Fruit fly (Drosophila melanogaster) whole organism, embryonic: ENCODE data around the gene Lgr1.

Experiments used
- ATbp ChIP-seq: fragments of 200-800 bp; sonication (Bioruptor generic); optimal IDR thresholded peaks from 2 replicates; lab custom pipeline; 2017; ENCODE audit warnings: missing biosample characterization, mild to moderate bottlenecking, missing genetic modification characterization, missing genetic modification reagents
- BEAF-32 ChIP-seq: fragments of 200-800 bp; sonication (Bioruptor generic); optimal IDR thresholded peaks from 3 replicates; lab custom pipeline; 2017; ENCODE audit warnings: missing biosample characterization, missing genetic modification characterization, mild to moderate bottlenecking, moderate library complexity, missing genetic modification reagents
- CG10267 ChIP-seq: fragments of 200-800 bp; sonication (Bioruptor generic); optimal IDR thresholded peaks from 2 replicates; lab custom pipeline; 2018; ENCODE audit warnings: missing biosample characterization, mild to moderate bottlenecking, missing genetic modification characterization, moderate library complexity
- CG10366 ChIP-seq: fragments of 200-800 bp; sonication (Bioruptor generic); IDR thresholded peaks from 2 replicates; pipeline ENCODE4 v1.3.6; 2022; ENCODE audit warnings: missing biosample characterization, missing genetic modification characterization
- CG11093 ChIP-seq: fragments of 200-800 bp; sonication (Bioruptor generic); IDR thresholded peaks from 3 replicates; pipeline ENCODE4 v1.3.6; 2022; ENCODE audit warnings: missing biosample characterization, missing genetic modification characterization
- CG11456 ChIP-seq: fragments of 200-800 bp; sonication (Bioruptor generic); IDR thresholded peaks from 3 replicates; pipeline ENCODE4 v1.3.6; 2022; ENCODE audit warnings: missing biosample characterization, missing genetic modification characterization
- CG13424 ChIP-seq: fragments of 200-800 bp; sonication (Bioruptor generic); optimal IDR thresholded peaks from 2 replicates; lab custom pipeline; 2019; ENCODE audit warnings: missing biosample characterization, mild to moderate bottlenecking, missing genetic modification characterization, moderate library complexity
- CG15601 ChIP-seq: fragments of 200-800 bp; sonication (Bioruptor generic); optimal IDR thresholded peaks from 3 replicates; lab custom pipeline; 2019; ENCODE audit warnings: missing biosample characterization, mild to moderate bottlenecking, missing genetic modification characterization, moderate library complexity
- CG17328 ChIP-seq: fragments of 200-800 bp; sonication (Bioruptor generic); IDR thresholded peaks from 2 replicates; pipeline ENCODE4 v1.3.6; 2022; ENCODE audit warnings: missing biosample characterization, missing genetic modification characterization
- CG17802 ChIP-seq: fragments of 200-800 bp; sonication (Bioruptor generic); optimal IDR thresholded peaks from 2 replicates; lab custom pipeline; 2018; ENCODE audit warnings: missing biosample characterization, mild to moderate bottlenecking, missing genetic modification characterization, moderate library complexity
- CG18262 ChIP-seq: fragments of 200-800 bp; optimal IDR thresholded peaks from 3 replicates; lab custom pipeline; 2019; ENCODE audit warnings: missing biosample characterization, mild to moderate bottlenecking, missing genetic modification characterization, moderate library complexity
- CG18476 ChIP-seq: fragments of 200-800 bp; sonication (Bioruptor generic); optimal IDR thresholded peaks from 2 replicates; lab custom pipeline; 2016; ENCODE audit warnings: missing biosample characterization, mild to moderate bottlenecking, missing genetic modification characterization
- CG30431 ChIP-seq: fragments of 200-800 bp; sonication (Bioruptor generic); optimal IDR thresholded peaks from 2 replicates; lab custom pipeline; 2017; ENCODE audit warnings: missing biosample characterization, missing genetic modification characterization
- CG42726 ChIP-seq: fragments of 200-800 bp; sonication (Bioruptor generic); IDR thresholded peaks from 2 replicates; pipeline ENCODE4 v1.3.6; 2022; ENCODE audit warnings: missing biosample characterization, missing genetic modification characterization; ENCODE audit not compliant: partially characterized antibody
- CG6765 ChIP-seq: fragments of 200-800 bp; sonication (Bioruptor generic); optimal IDR thresholded peaks from 3 replicates; lab custom pipeline; 2017; ENCODE audit warnings: missing biosample characterization, mild to moderate bottlenecking, missing genetic modification characterization
- CG6813 ChIP-seq: fragments of 200-800 bp; sonication (Bioruptor generic); optimal IDR thresholded peaks from 2 replicates; lab custom pipeline; 2017; ENCODE audit warnings: missing biosample characterization, missing genetic modification characterization, mild to moderate bottlenecking, moderate library complexity, missing genetic modification reagents
- CG7372 ChIP-seq: fragments of 200-800 bp; sonication (Bioruptor generic); IDR thresholded peaks from 2 replicates; pipeline ENCODE4 v1.3.6; 2022; ENCODE audit warnings: missing biosample characterization, missing genetic modification characterization
- CG7556 ChIP-seq: fragments of 200-800 bp; sonication (Bioruptor generic); optimal IDR thresholded peaks from 2 replicates; lab custom pipeline; 2017; ENCODE audit warnings: missing biosample characterization, mild to moderate bottlenecking, missing genetic modification characterization
- CG7745 ChIP-seq: fragments of 200-800 bp; sonication (Bioruptor generic); optimal IDR thresholded peaks from 2 replicates; lab custom pipeline; 2018; ENCODE audit warnings: missing biosample characterization, mild to moderate bottlenecking, missing genetic modification characterization, moderate library complexity
- CG8944 ChIP-seq: fragments of 200-800 bp; sonication (Bioruptor generic); optimal IDR thresholded peaks from 3 replicates; lab custom pipeline; 2016; ENCODE audit warnings: missing biosample characterization, missing genetic modification characterization
- CG9215 ChIP-seq: fragments of 200-800 bp; sonication (Bioruptor generic); IDR thresholded peaks from 2 replicates; pipeline ENCODE4 v1.3.6; 2022; ENCODE audit warnings: missing biosample characterization, missing genetic modification characterization
- CG9609 ChIP-seq: fragments of 200-800 bp; sonication (Bioruptor generic); optimal IDR thresholded peaks from 3 replicates; lab custom pipeline; 2016; ENCODE audit warnings: missing biosample characterization, missing genetic modification characterization
- CG9876 ChIP-seq: fragments of 200-800 bp; sonication (Bioruptor generic); optimal IDR thresholded peaks from 2 replicates; lab custom pipeline; 2016; ENCODE audit warnings: missing biosample characterization, missing genetic modification characterization
- CG9932 ChIP-seq: fragments of 200-800 bp; sonication (Bioruptor generic); IDR thresholded peaks from 2 replicates; pipeline ENCODE4 v1.3.6; 2022; ENCODE audit warnings: missing biosample characterization, missing genetic modification characterization
- D ChIP-seq, 2 experiments: fragments of 200-800 bp in 1 of 2; fragments of >200 bp in 1 of 2; sonication (Bioruptor generic) in 1 of 2; optimal IDR thresholded peaks; 2 replicates in 1 of 2; 3 replicates in 1 of 2; lab custom pipeline; 2017; ENCODE audit warnings: mild to moderate bottlenecking in 1 of 2, missing biosample characterization in 1 of 2, missing genetic modification characterization in 1 of 2, missing genetic modification reagents in 1 of 2
- Eip74EF ChIP-seq, 2 experiments: fragments of 200-800 bp in 1 of 2; fragments of >200 bp in 1 of 2; sonication (Bioruptor generic) in 1 of 2; optimal IDR thresholded peaks; 2 replicates each; lab custom pipeline; 2017 to 2019; ENCODE audit warnings: missing biosample characterization in 2 of 2, missing genetic modification characterization in 2 of 2, mild to moderate bottlenecking in 1 of 2, moderate library complexity in 1 of 2
- Ets97D ChIP-seq: fragments of 200-800 bp; sonication (Bioruptor generic); optimal IDR thresholded peaks from 3 replicates; lab custom pipeline; 2016; ENCODE audit warnings: missing biosample characterization, missing genetic modification characterization
- Gsc ChIP-seq: fragments of 200-800 bp; sonication (Bioruptor generic); IDR thresholded peaks from 2 replicates; pipeline ENCODE4 v1.3.6; 2022; ENCODE audit warnings: missing biosample characterization, missing genetic modification characterization
- H2.0 ChIP-seq: fragments of 200-800 bp; sonication (Bioruptor generic); IDR thresholded peaks from 2 replicates; pipeline ENCODE4 v1.3.6; 2022; ENCODE audit warnings: missing biosample characterization, missing genetic modification characterization
- Hey ChIP-seq: fragments of 200-800 bp; sonication (Bioruptor generic); optimal IDR thresholded peaks from 3 replicates; lab custom pipeline; 2018; ENCODE audit warnings: missing biosample characterization, mild to moderate bottlenecking, missing genetic modification characterization
- Hmx ChIP-seq: fragments of 200-800 bp; sonication (Bioruptor generic); optimal IDR thresholded peaks from 2 replicates; lab custom pipeline; 2016; ENCODE audit warnings: missing biosample characterization, missing genetic modification characterization
- Kr ChIP-seq: fragments of 200-800 bp; sonication (Bioruptor generic); optimal IDR thresholded peaks from 2 replicates; lab custom pipeline; 2017; ENCODE audit warnings: missing biosample characterization, mild to moderate bottlenecking, missing genetic modification characterization
- MESR4 ChIP-seq: fragments of 200-800 bp; sonication (Bioruptor generic); optimal IDR thresholded peaks from 2 replicates; lab custom pipeline; 2018; ENCODE audit warnings: missing biosample characterization, mild to moderate bottlenecking, missing genetic modification characterization, moderate library complexity
- Meics ChIP-seq: fragments of 200-800 bp; sonication (Bioruptor generic); optimal IDR thresholded peaks from 2 replicates; lab custom pipeline; 2017; ENCODE audit warnings: missing biosample characterization, mild to moderate bottlenecking, missing genetic modification characterization
- NC2α ChIP-seq: fragments of 200-800 bp; sonication (Bioruptor generic); optimal IDR thresholded peaks from 2 replicates; lab custom pipeline; 2016; ENCODE audit warnings: missing biosample characterization, missing genetic modification characterization
- Nf-YC ChIP-seq: fragments of 200-800 bp; optimal IDR thresholded peaks from 3 replicates; lab custom pipeline; 2019; ENCODE audit warnings: missing biosample characterization, mild to moderate bottlenecking, missing genetic modification characterization, moderate library complexity
- Ravus ChIP-seq: fragments of 200-800 bp; sonication (Bioruptor generic); IDR thresholded peaks from 2 replicates; pipeline ENCODE4 v1.3.6; 2022; ENCODE audit warnings: missing biosample characterization, missing genetic modification characterization
- Rfx ChIP-seq: fragments of 200-800 bp; sonication (Bioruptor generic); IDR thresholded peaks from 2 replicates; pipeline ENCODE4 v1.3.6; 2022; ENCODE audit warnings: missing biosample characterization, missing genetic modification characterization
- Sox100B ChIP-seq: fragments of 200-800 bp; sonication (Bioruptor generic); optimal IDR thresholded peaks from 3 replicates; lab custom pipeline; 2018; ENCODE audit warnings: missing biosample characterization, mild to moderate bottlenecking, missing genetic modification characterization
- danr ChIP-seq: fragments of 200-800 bp; sonication (Bioruptor generic); IDR thresholded peaks from 2 replicates; pipeline ENCODE4 v1.3.6; 2022; ENCODE audit warnings: missing biosample characterization, missing genetic modification characterization
- dmrt11E ChIP-seq: fragments of 200-800 bp; sonication (Bioruptor generic); optimal IDR thresholded peaks from 3 replicates; lab custom pipeline; 2018; ENCODE audit warnings: missing biosample characterization, mild to moderate bottlenecking, missing genetic modification characterization, moderate library complexity
- gcm2 ChIP-seq: fragments of 200-800 bp; sonication (Bioruptor generic); optimal IDR thresholded peaks from 2 replicates; lab custom pipeline; 2016; ENCODE audit warnings: missing biosample characterization, missing genetic modification characterization
- hkb ChIP-seq, 2 experiments: fragments of 200-800 bp in 1 of 2; fragments of >200 bp in 1 of 2; sonication (Bioruptor generic) in 1 of 2; IDR thresholded peaks in 1 of 2; optimal IDR thresholded peaks in 1 of 2; 2 replicates each; pipeline versions ENCODE4 v1.3.6 to Lab custom; 2017 to 2022; ENCODE audit warnings: missing biosample characterization in 1 of 2, missing genetic modification characterization in 1 of 2
- org-1 ChIP-seq: fragments of 200-800 bp; sonication (Bioruptor generic); optimal IDR thresholded peaks from 2 replicates; lab custom pipeline; 2017; ENCODE audit warnings: missing biosample characterization, missing genetic modification characterization
- pb ChIP-seq: fragments of 200-800 bp; sonication (Bioruptor generic); optimal IDR thresholded peaks from 3 replicates; lab custom pipeline; 2016; ENCODE audit warnings: missing biosample characterization, missing genetic modification characterization
- prd ChIP-seq, 3 experiments: fragments of >200 bp in 2 of 3; fragments of 200-800 bp in 1 of 3; sonication (Bioruptor generic) in 1 of 3; optimal IDR thresholded peaks in 2 of 3; IDR thresholded peaks in 1 of 3; 2 replicates in 2 of 3; 3 replicates in 1 of 3; pipeline versions ENCODE4 v1.3.6 to Lab custom; 2017 to 2022; ENCODE audit warnings: missing biosample characterization in 1 of 3, missing genetic modification characterization in 1 of 3
- stwl ChIP-seq: fragments of 200-800 bp; sonication (Bioruptor generic); optimal IDR thresholded peaks from 3 replicates; lab custom pipeline; 2018; ENCODE audit warnings: missing biosample characterization, mild to moderate bottlenecking, missing genetic modification characterization, moderate library complexity
- tio ChIP-seq: fragments of 200-800 bp; sonication (Bioruptor generic); optimal IDR thresholded peaks from 2 replicates; lab custom pipeline; 2017; ENCODE audit warnings: missing biosample characterization, missing genetic modification characterization, inconsistent platforms
- wor ChIP-seq: fragments of 200-800 bp; sonication (Bioruptor generic); IDR thresholded peaks from 2 replicates; pipeline ENCODE4 v1.3.6; 2022; ENCODE audit warnings: missing biosample characterization, missing genetic modification characterization
- yki ChIP-seq: fragments of >200 bp; optimal IDR thresholded peaks from 3 replicates; lab custom pipeline; 2018

Gene Lgr1

dm6 chr3R:17733261-17733660 is 7.7 kb downstream of the Lgr1 start, which contains the start of gene CG14321 (continued):
- TF ChIP-seq hkb (optimal IDR thresholded peaks at IDR 0.05; lab: Kevin White, UChicago) = no peak
- no peak for TF ChIP-seq hkb (GFP tag; IDR thresholded peaks at IDR 0.05; lab: Robert Waterston, UW)
- TF ChIP-seq CG10366 (GFP tag; lab: Robert Waterston, UW) = no peak
- TF ChIP-seq Nf-YC = no peak
- TF ChIP-seq CG15601 (tag; lab: Kevin White, UChicago) = no peak
- TF ChIP-seq CG17328 (GFP tag; lab: Robert Waterston, UW) = no peak
- no peak for TF ChIP-seq dmrt11E
- no peak for TF ChIP-seq Gsc (GFP tag; lab: Robert Waterston, UW)
- no peak for TF ChIP-seq CG10267
- no peak for TF ChIP-seq Eip74EF (GFP tag; optimal IDR thresholded peaks at IDR 0.05; lab: Kevin White, UChicago)
- peak; percentile 19 for TF ChIP-seq BEAF-32 (GFP tag; lab: Kevin White, UChicago)
- no peak for TF ChIP-seq Meics (GFP tag; lab: Kevin White, UChicago)
- no peak for TF ChIP-seq org-1 (GFP tag; lab: Kevin White, UChicago)
- TF ChIP-seq CG6813 (GFP tag; lab: Kevin White, UChicago) = no peak
- no peak for TF ChIP-seq danr (GFP tag; lab: Robert Waterston, UW)
- no peak for TF ChIP-seq Sox100B (GFP tag; lab: Kevin White, UChicago)
- no peak for TF ChIP-seq gcm2 (GFP tag; lab: Kevin White, UChicago)
- TF ChIP-seq CG9609 = no peak
- no peak for TF ChIP-seq tio
- no peak for TF ChIP-seq wor
- no peak for TF ChIP-seq CG7556 (GFP tag; lab: Kevin White, UChicago)
- no peak for TF ChIP-seq yki (lab: Kevin White, UChicago)
- no peak for TF ChIP-seq Hmx (GFP tag; lab: Kevin White, UChicago)
- TF ChIP-seq NC2α = no peak
- TF ChIP-seq D (optimal IDR thresholded peaks at IDR 0.05; lab: Kevin White, UChicago) = peak; percentile 23
- TF ChIP-seq D (GFP tag; optimal IDR thresholded peaks at IDR 0.05; lab: Kevin White, UChicago) = no peak
- no peak for TF ChIP-seq CG18476 (GFP tag; lab: Kevin White, UChicago)
- no peak for TF ChIP-seq CG7745 (tag; lab: Kevin White, UChicago)
- TF ChIP-seq Rfx (GFP tag; lab: Robert Waterston, UW) = no peak
- TF ChIP-seq Kr = no peak
- no peak for TF ChIP-seq CG6765 (GFP tag; lab: Kevin White, UChicago)
- no peak for TF ChIP-seq ATbp (GFP tag; lab: Kevin White, UChicago)
- TF ChIP-seq CG7372 (GFP tag; lab: Robert Waterston, UW) = no peak
- TF ChIP-seq CG18262 (tag; lab: Kevin White, UChicago) = no peak
- TF ChIP-seq CG11456 (GFP tag; lab: Robert Waterston, UW) = no peak
- TF ChIP-seq CG11093 (GFP tag; lab: Robert Waterston, UW) = no peak
- TF ChIP-seq CG8944 (GFP tag; lab: Kevin White, UChicago) = no peak
- TF ChIP-seq CG9932 (GFP tag; lab: Robert Waterston, UW) = no peak
- no peak for TF ChIP-seq CG30431
- peak; percentile 85 for TF ChIP-seq stwl (tag; lab: Kevin White, UChicago)
- TF ChIP-seq CG9876 = no peak
- no peak; the same call in 1 of the 2 replicates for TF ChIP-seq H2.0 (GFP tag; lab: Robert Waterston, UW)
- TF ChIP-seq pb (GFP tag; lab: Kevin White, UChicago) = no peak
- TF ChIP-seq CG42726 (GFP tag; lab: Robert Waterston, UW) = peak; percentile 82
- no peak for TF ChIP-seq CG13424 (tag; lab: Kevin White, UChicago)
- TF ChIP-seq Ravus (GFP tag; lab: Robert Waterston, UW) = no peak
- TF ChIP-seq CG9215 = no peak
- TF ChIP-seq Ets97D = peak; percentile 47
- TF ChIP-seq CG17802 = no peak
- no peak for TF ChIP-seq prd (optimal IDR thresholded peaks at IDR 0.05; lab: Kevin White, UChicago)
- peak; percentile 14; the same call in 1 of the 3 replicates for TF ChIP-seq prd (GFP tag; IDR thresholded peaks at IDR 0.05; lab: Robert Waterston, UW)
- no peak for TF ChIP-seq Hey
- peak; percentile 0 for TF ChIP-seq MESR4 (GFP tag; lab: Kevin White, UChicago)
